Fruit fly (Drosophila melanogaster) whole organism, embryonic: ENCODE results near the gene mTor.
A peak's percentile ranks its signal among the peaks of the same experiment; 100 is the strongest.

Source experiments
- Ada2b ChIP-seq: fragments of 200-800 bp; sonication (Bioruptor generic); IDR thresholded peaks from 2 replicates; pipeline ENCODE4 v1.3.6; 2022; ENCODE audit warnings: missing biosample characterization, missing genetic modification characterization
- Antp ChIP-seq: fragments of 200-800 bp; sonication (Bioruptor generic); optimal IDR thresholded peaks from 3 replicates; lab custom pipeline; 2016; ENCODE audit warnings: missing biosample characterization, missing genetic modification characterization
- Blimp-1 ChIP-seq: fragments of 200-800 bp; sonication (Bioruptor generic); optimal IDR thresholded peaks from 3 replicates; lab custom pipeline; 2018; ENCODE audit warnings: missing biosample characterization, missing genetic modification characterization, mild to moderate bottlenecking, moderate library complexity, missing genetic modification reagents
- CG10366 ChIP-seq: fragments of 200-800 bp; sonication (Bioruptor generic); IDR thresholded peaks from 2 replicates; pipeline ENCODE4 v1.3.6; 2022; ENCODE audit warnings: missing biosample characterization, missing genetic modification characterization
- CG14014 ChIP-seq: fragments of 200-800 bp; sonication (Bioruptor generic); IDR thresholded peaks from 2 replicates; pipeline ENCODE4 v1.3.6; 2022; ENCODE audit warnings: missing biosample characterization, missing genetic modification characterization
- CG14050 ChIP-seq: fragments of 200-800 bp; sonication (Bioruptor generic); IDR thresholded peaks from 3 replicates; pipeline ENCODE4 v1.3.6; 2022; ENCODE audit warnings: missing biosample characterization, missing genetic modification characterization
- CG15073 ChIP-seq: fragments of 200-800 bp; sonication (Bioruptor generic); optimal IDR thresholded peaks from 2 replicates; lab custom pipeline; 2016; ENCODE audit warnings: missing biosample characterization, missing genetic modification characterization
- CG15696 ChIP-seq: fragments of 200-800 bp; sonication (Bioruptor generic); optimal IDR thresholded peaks from 2 replicates; lab custom pipeline; 2019; ENCODE audit warnings: missing biosample characterization, mild to moderate bottlenecking, missing genetic modification characterization, moderate library complexity
- CG16779 ChIP-seq: fragments of 200-800 bp; sonication (Bioruptor generic); IDR thresholded peaks from 2 replicates; pipeline ENCODE4 v1.3.6; 2022; ENCODE audit warnings: missing biosample characterization, missing genetic modification characterization
- CG17802 ChIP-seq: fragments of 200-800 bp; sonication (Bioruptor generic); optimal IDR thresholded peaks from 2 replicates; lab custom pipeline; 2018; ENCODE audit warnings: missing biosample characterization, mild to moderate bottlenecking, missing genetic modification characterization, moderate library complexity
- CG4707 ChIP-seq: fragments of 200-800 bp; sonication (Bioruptor generic); optimal IDR thresholded peaks from 2 replicates; lab custom pipeline; 2018; ENCODE audit warnings: missing biosample characterization, mild to moderate bottlenecking, missing genetic modification characterization, moderate library complexity
- CG5245 ChIP-seq: fragments of 200-800 bp; sonication (Bioruptor generic); optimal IDR thresholded peaks from 3 replicates; lab custom pipeline; 2016; ENCODE audit warnings: missing biosample characterization, missing genetic modification characterization
- CG7556 ChIP-seq: fragments of 200-800 bp; sonication (Bioruptor generic); optimal IDR thresholded peaks from 2 replicates; lab custom pipeline; 2017; ENCODE audit warnings: missing biosample characterization, mild to moderate bottlenecking, missing genetic modification characterization
- CG7745 ChIP-seq: fragments of 200-800 bp; sonication (Bioruptor generic); optimal IDR thresholded peaks from 2 replicates; lab custom pipeline; 2018; ENCODE audit warnings: missing biosample characterization, mild to moderate bottlenecking, missing genetic modification characterization, moderate library complexity
- CG8281 ChIP-seq: fragments of 200-800 bp; sonication (Bioruptor generic); optimal IDR thresholded peaks from 2 replicates; lab custom pipeline; 2018; ENCODE audit warnings: missing biosample characterization, mild to moderate bottlenecking, missing genetic modification characterization, moderate library complexity
- CG8388 ChIP-seq: fragments of 200-800 bp; sonication (Bioruptor generic); optimal IDR thresholded peaks from 2 replicates; lab custom pipeline; 2019; ENCODE audit warnings: missing biosample characterization, mild to moderate bottlenecking, missing genetic modification characterization, moderate library complexity
- Dbx ChIP-seq: fragments of 200-800 bp; sonication (Bioruptor generic); IDR thresholded peaks from 3 replicates; pipeline ENCODE4 v1.3.6; 2022; ENCODE audit warnings: missing biosample characterization, missing genetic modification characterization
- Dek ChIP-seq: fragments of 200-800 bp; sonication (Bioruptor generic); optimal IDR thresholded peaks from 3 replicates; lab custom pipeline; 2019; ENCODE audit warnings: missing biosample characterization, mild to moderate bottlenecking, missing genetic modification characterization, moderate library complexity
- Dip3 ChIP-seq: fragments of 200-800 bp; sonication (Bioruptor generic); optimal IDR thresholded peaks from 3 replicates; lab custom pipeline; 2016; ENCODE audit warnings: missing biosample characterization, missing genetic modification characterization
- Dp ChIP-seq: fragments of 200-800 bp; sonication (Bioruptor generic); optimal IDR thresholded peaks from 2 replicates; lab custom pipeline; 2018; ENCODE audit warnings: missing biosample characterization, mild to moderate bottlenecking, missing genetic modification characterization, moderate library complexity
- Elba2 ChIP-seq: fragments of 200-800 bp; sonication (Bioruptor generic); optimal IDR thresholded peaks from 3 replicates; lab custom pipeline; 2016; ENCODE audit warnings: missing biosample characterization, missing genetic modification characterization
- Fer1 ChIP-seq: fragments of 200-800 bp; sonication (Bioruptor generic); optimal IDR thresholded peaks from 2 replicates; lab custom pipeline; 2017; ENCODE audit warnings: missing biosample characterization, mild to moderate bottlenecking, missing genetic modification characterization
- Hr39 ChIP-seq: fragments of >200 bp; optimal IDR thresholded peaks from 2 replicates; lab custom pipeline; 2017
- Hsf ChIP-seq: fragments of 200-800 bp; sonication (Bioruptor generic); optimal IDR thresholded peaks from 3 replicates; lab custom pipeline; 2016; ENCODE audit warnings: missing biosample characterization, missing genetic modification characterization
- Jarid2 ChIP-seq: fragments of 200-800 bp; sonication (Bioruptor generic); optimal IDR thresholded peaks from 3 replicates; lab custom pipeline; 2017; ENCODE audit warnings: mild to moderate bottlenecking, missing biosample characterization, missing genetic modification reagents, missing genetic modification characterization
- Lhr ChIP-seq: fragments of 200-800 bp; sonication (Bioruptor generic); optimal IDR thresholded peaks from 3 replicates; lab custom pipeline; 2017; ENCODE audit warnings: mild to moderate bottlenecking, missing biosample characterization, missing genetic modification reagents, missing genetic modification characterization
- Max ChIP-seq: fragments of 200-800 bp; sonication (Bioruptor generic); optimal IDR thresholded peaks from 2 replicates; lab custom pipeline; 2016; ENCODE audit warnings: missing biosample characterization, mild to moderate bottlenecking, missing genetic modification characterization
- Nf-YB ChIP-seq: fragments of 200-800 bp; sonication (Bioruptor generic); optimal IDR thresholded peaks from 3 replicates; lab custom pipeline; 2019; ENCODE audit warnings: missing biosample characterization, mild to moderate bottlenecking, missing genetic modification characterization, moderate library complexity
- Oli ChIP-seq: fragments of 200-800 bp; sonication (Bioruptor generic); optimal IDR thresholded peaks from 2 replicates; lab custom pipeline; 2018; ENCODE audit warnings: missing biosample characterization, mild to moderate bottlenecking, missing genetic modification characterization, moderate library complexity
- PHDP ChIP-seq: fragments of 200-800 bp; sonication (Bioruptor generic); optimal IDR thresholded peaks from 3 replicates; lab custom pipeline; 2018; ENCODE audit warnings: missing biosample characterization, mild to moderate bottlenecking, missing genetic modification characterization, moderate library complexity
- Ssrp ChIP-seq: fragments of 200-800 bp; sonication (Bioruptor generic); optimal IDR thresholded peaks from 2 replicates; lab custom pipeline; 2018; ENCODE audit warnings: missing biosample characterization, mild to moderate bottlenecking, missing genetic modification characterization, moderate library complexity
- Taf1 ChIP-seq: fragments of 200-800 bp; sonication (Bioruptor generic); IDR thresholded peaks from 2 replicates; pipeline ENCODE4 v1.3.6; 2022; ENCODE audit warnings: missing biosample characterization, missing genetic modification characterization
- Usf ChIP-seq: fragments of 200-800 bp; sonication (Bioruptor generic); optimal IDR thresholded peaks from 2 replicates; lab custom pipeline; 2017; ENCODE audit warnings: missing genotype, missing biosample characterization, missing genetic modification characterization
- ab ChIP-seq: fragments of 200-800 bp; sonication (Bioruptor generic); optimal IDR thresholded peaks from 2 replicates; lab custom pipeline; 2016; ENCODE audit warnings: missing biosample characterization, missing genetic modification characterization
- chn ChIP-seq: fragments of 200-800 bp; sonication (Bioruptor generic); optimal IDR thresholded peaks from 2 replicates; lab custom pipeline; 2016; ENCODE audit warnings: missing biosample characterization, missing genetic modification characterization
- corto ChIP-seq: fragments of 200-800 bp; sonication (Bioruptor generic); optimal IDR thresholded peaks from 2 replicates; lab custom pipeline; 2016; ENCODE audit warnings: missing biosample characterization, mild to moderate bottlenecking, missing genetic modification characterization, moderate library complexity
- crol ChIP-seq: fragments of 200-800 bp; sonication (Bioruptor generic); IDR thresholded peaks from 2 replicates; pipeline ENCODE4 v1.3.6; 2022; ENCODE audit warnings: missing biosample characterization, missing genetic modification characterization
- disco-r ChIP-seq: fragments of 200-800 bp; sonication (Bioruptor generic); optimal IDR thresholded peaks from 2 replicates; lab custom pipeline; 2016; ENCODE audit warnings: missing biosample characterization, missing genetic modification characterization
- emc ChIP-seq: fragments of 200-800 bp; sonication (Bioruptor generic); optimal IDR thresholded peaks from 2 replicates; lab custom pipeline; 2016; ENCODE audit warnings: missing biosample characterization, missing genetic modification characterization
- esg ChIP-seq: fragments of 200-800 bp; sonication (Bioruptor generic); conservative IDR thresholded peaks from 2 replicates; pipeline ENCODE4 v1.3.6; 2022; ENCODE audit warnings: missing biosample characterization, missing genetic modification characterization
- eve ChIP-seq, 2 experiments: fragments of >200 bp; optimal IDR thresholded peaks; 2 replicates each; lab custom pipeline; 2017; ENCODE audit warnings: missing biosample characterization in 2 of 2, missing genetic modification characterization in 2 of 2
- gfzf ChIP-seq: fragments of 200-800 bp; sonication (Bioruptor generic); optimal IDR thresholded peaks from 2 replicates; lab custom pipeline; 2016; ENCODE audit warnings: missing biosample characterization, mild to moderate bottlenecking, missing genetic modification characterization, moderate library complexity
- her ChIP-seq: fragments of 200-800 bp; sonication (Bioruptor generic); optimal IDR thresholded peaks from 2 replicates; lab custom pipeline; 2016; ENCODE audit warnings: missing biosample characterization, missing genetic modification characterization
- lab ChIP-seq: fragments of 200-800 bp; sonication (Bioruptor generic); optimal IDR thresholded peaks from 3 replicates; lab custom pipeline; 2017; ENCODE audit warnings: missing biosample characterization, missing genetic modification characterization, mild to moderate bottlenecking, moderate library complexity, missing genetic modification reagents
- nmo ChIP-seq: fragments of 200-800 bp; sonication (Bioruptor generic); optimal IDR thresholded peaks from 2 replicates; lab custom pipeline; 2018; ENCODE audit warnings: missing biosample characterization, mild to moderate bottlenecking, missing genetic modification characterization, moderate library complexity
- org-1 ChIP-seq: fragments of 200-800 bp; sonication (Bioruptor generic); optimal IDR thresholded peaks from 2 replicates; lab custom pipeline; 2017; ENCODE audit warnings: missing biosample characterization, missing genetic modification characterization
- ro ChIP-seq: fragments of 200-800 bp; sonication (Bioruptor generic); IDR thresholded peaks from 2 replicates; pipeline ENCODE4 v1.3.6; 2022; ENCODE audit warnings: missing biosample characterization, missing genetic modification characterization
- sc ChIP-seq, 3 experiments: fragments of >200 bp in 2 of 3; fragments of 200-800 bp in 1 of 3; sonication (Bioruptor generic) in 1 of 3; optimal IDR thresholded peaks; 2 replicates in 2 of 3; 3 replicates in 1 of 3; lab custom pipeline; 2017; ENCODE audit warnings: mild to moderate bottlenecking in 1 of 3, missing biosample characterization in 1 of 3, missing genetic modification characterization in 1 of 3, missing genetic modification reagents in 1 of 3
- tap ChIP-seq: fragments of 200-800 bp; optimal IDR thresholded peaks from 3 replicates; lab custom pipeline; 2019; ENCODE audit warnings: missing biosample characterization, mild to moderate bottlenecking, missing genetic modification characterization, moderate library complexity
- tgo ChIP-seq: fragments of 200-800 bp; sonication (Bioruptor generic); IDR thresholded peaks from 3 replicates; pipeline ENCODE4 v1.3.6; 2022; ENCODE audit warnings: missing biosample characterization, missing genetic modification characterization
- vfl ChIP-seq: fragments of 200-800 bp; sonication (Bioruptor generic); optimal IDR thresholded peaks from 2 replicates; lab custom pipeline; 2016; ENCODE audit warnings: missing biosample characterization, missing genetic modification characterization
- zen2 ChIP-seq: fragments of 200-800 bp; sonication (Bioruptor generic); IDR thresholded peaks from 3 replicates; pipeline ENCODE4 v1.3.6; 2022; ENCODE audit warnings: missing biosample characterization, missing genetic modification characterization; ENCODE audit not compliant: partially characterized antibody

The mTor gene

dm6 chr2L:12982107-12982506, 22.2 kb upstream of the mTor start (continued):
- TF ChIP-seq nmo (GFP tag; lab: Kevin White, UChicago), result no peak
- no peak for TF ChIP-seq CG17802 (tag; lab: Kevin White, UChicago)
- TF ChIP-seq CG7745, result no peak
- no peak for TF ChIP-seq CG16779 (GFP tag; lab: Robert Waterston, UW)
- TF ChIP-seq CG14014 (GFP tag; lab: Robert Waterston, UW), result no peak
- TF ChIP-seq Hsf (GFP tag; lab: Kevin White, UChicago), result no peak
- peak; percentile 43 for TF ChIP-seq PHDP (tag; lab: Kevin White, UChicago)
- TF ChIP-seq crol, result no peak
- peak; percentile 18; the same call in 1 of the 3 replicates for TF ChIP-seq tgo (GFP tag; lab: Robert Waterston, UW)
- peak; percentile 23 for TF ChIP-seq lab (GFP tag; lab: Kevin White, UChicago)
- no peak for TF ChIP-seq Nf-YB
- no peak for TF ChIP-seq Max (GFP tag; lab: Kevin White, UChicago)
- no peak for TF ChIP-seq CG14050 (GFP tag; lab: Robert Waterston, UW)
- no peak for TF ChIP-seq CG4707 (GFP tag; lab: Kevin White, UChicago)
- TF ChIP-seq gfzf (GFP tag; lab: Kevin White, UChicago), result no peak
- no peak for TF ChIP-seq Jarid2 (GFP tag; lab: Kevin White, UChicago)
- no peak for TF ChIP-seq CG5245 (GFP tag; lab: Kevin White, UChicago)
- TF ChIP-seq vfl, result no peak
- TF ChIP-seq sc (optimal IDR thresholded peaks at IDR 0.05; lab: Kevin White, UChicago), result no peak
- TF ChIP-seq sc (GFP tag; optimal IDR thresholded peaks at IDR 0.05; lab: Kevin White, UChicago), result no peak
- no peak for TF ChIP-seq Usf (GFP tag; lab: Kevin White, UChicago)
- no peak for TF ChIP-seq Elba2 (GFP tag; lab: Kevin White, UChicago)
- TF ChIP-seq CG8281 (tag; lab: Kevin White, UChicago), result no peak
- no peak for TF ChIP-seq her (GFP tag; lab: Kevin White, UChicago)
- no peak for TF ChIP-seq CG8388
- no peak for TF ChIP-seq eve (GFP tag; optimal IDR thresholded peaks at IDR 0.05; lab: Kevin White, UChicago)
- no peak; the same call in 1 of the 2 replicates for TF ChIP-seq CG10366
- TF ChIP-seq Antp (GFP tag; lab: Kevin White, UChicago), result no peak
- no peak for TF ChIP-seq Taf1 (GFP tag; lab: Robert Waterston, UW)
- TF ChIP-seq Oli (tag; lab: Kevin White, UChicago), result no peak
- TF ChIP-seq corto (GFP tag; lab: Kevin White, UChicago), result no peak
- TF ChIP-seq CG15696 (tag; lab: Kevin White, UChicago), result no peak
- no peak for TF ChIP-seq Lhr (GFP tag; lab: Kevin White, UChicago)
- TF ChIP-seq emc (GFP tag; lab: Kevin White, UChicago), result no peak
- TF ChIP-seq chn (GFP tag; lab: Kevin White, UChicago), result no peak
- TF ChIP-seq ro (GFP tag; lab: Robert Waterston, UW), result no peak
- TF ChIP-seq ab, result no peak
- TF ChIP-seq Ssrp, result no peak
- TF ChIP-seq Ada2b (GFP tag; lab: Robert Waterston, UW), result no peak
- TF ChIP-seq tap (tag; lab: Kevin White, UChicago), result no peak
- no peak for TF ChIP-seq Dek (tag; lab: Kevin White, UChicago)
- TF ChIP-seq Dip3 (GFP tag; lab: Kevin White, UChicago), result no peak
- no peak for TF ChIP-seq disco-r (GFP tag; lab: Kevin White, UChicago)
- peak; percentile 8 for TF ChIP-seq CG7556 (GFP tag; lab: Kevin White, UChicago)
- TF ChIP-seq zen2 (GFP tag; lab: Robert Waterston, UW), result no peak
- TF ChIP-seq CG15073 (GFP tag; lab: Kevin White, UChicago), result no peak
- TF ChIP-seq esg (GFP tag; lab: Robert Waterston, UW), result no peak
- TF ChIP-seq Dbx (GFP tag; lab: Robert Waterston, UW), result no peak
- TF ChIP-seq Hr39 (lab: Kevin White, UChicago), result no peak
- TF ChIP-seq Fer1, result peak; percentile 7
- peak; percentile 42 for TF ChIP-seq Blimp-1
- no peak for TF ChIP-seq Dp (GFP tag; lab: Kevin White, UChicago)
- no peak for TF ChIP-seq org-1 (GFP tag; lab: Kevin White, UChicago)
